Fruit fly (Drosophila melanogaster) whole organism, larva: ENCODE data around the gene Vap33.
"Not testable (repeated sequence)": the region's sequence is repeated elsewhere in the genome, so short reads cannot be mapped to it uniquely, and the experiment has no call there.

Source experiments
- noc ChIP-seq: fragments of 200-800 bp; sonication (Bioruptor generic); optimal IDR thresholded peaks from 3 replicates; lab custom pipeline; 2019; ENCODE audit warnings: missing biosample characterization, mild to moderate bottlenecking, missing genetic modification characterization, moderate library complexity

Vap33 gene

dm6 chrX:3948889-3949288 lies at the start of gene Vap33:
Gene Vap33 (plus strand): TSS chrX:3948975.
- TF ChIP-seq noc (tag; lab: Kevin White, UChicago), result no peak

dm6 chrX:3901926-3902325 lies 46.8 kb upstream of the Vap33 start:
- no peak for TF ChIP-seq noc (tag; lab: Kevin White, UChicago)

- TF ChIP-seq noc (tag; lab: Kevin White, UChicago), result no peak
These were observed 20.3 kb upstream of the Vap33 start for dm6 chrX:3928520-3928919.

dm6 chrX:3930528-3931251 lies 18.1 kb upstream of the Vap33 start, which contains the start of gene CG42541:
Gene CG42541 (minus strand): TSS chrX:3930578.
- TF ChIP-seq noc (tag; lab: Kevin White, UChicago), result no peak

dm6 chrX:3931669-3932068 lies 17.1 kb upstream of the Vap33 start:
- TF ChIP-seq noc (tag; lab: Kevin White, UChicago), result no peak

dm6 chrX:3936174-3936573 lies 12.6 kb upstream of the Vap33 start, which contains the start of the genes CG2938 and Glos:
Gene CG2938 (minus strand): TSS chrX:3936469.
Gene Glos (plus strand): TSS chrX:3936517.
- TF ChIP-seq noc (tag; lab: Kevin White, UChicago), result no peak

- not testable (repeated sequence) for TF ChIP-seq noc (tag; lab: Kevin White, UChicago)
These were observed 8.2 kb upstream of the Vap33 start, which contains the start of gene Gem4b for dm6 chrX:3940547-3940946. Gene Gem4b (plus strand): TSS chrX:3940847.

- not testable (repeated sequence) for TF ChIP-seq noc (tag; lab: Kevin White, UChicago)
These were observed 4.0 kb upstream of the Vap33 start, which contains the start of gene Gem4c for dm6 chrX:3944743-3945142. Gene Gem4c (plus strand): TSS chrX:3945043.

- no peak for TF ChIP-seq noc (tag; lab: Kevin White, UChicago)
These were observed 819 bp downstream of the Vap33 start for dm6 chrX:3949409-3950178.

- no peak for TF ChIP-seq noc (tag; lab: Kevin White, UChicago)
These were observed 1.4 kb downstream of the Vap33 start for dm6 chrX:3950199-3950645.

dm6 chrX:3964965-3965420 lies 16.2 kb downstream of the Vap33 start, which contains the start of gene lva:
Gene lva (minus strand): TSS chrX:3965327.
- TF ChIP-seq noc (tag; lab: Kevin White, UChicago), result no peak

- TF ChIP-seq noc (tag; lab: Kevin White, UChicago), result no peak
These were observed 18.8 kb downstream of the Vap33 start for dm6 chrX:3967613-3968012.

dm6 chrX:3968346-3969044 lies 19.7 kb downstream of the Vap33 start, which contains the start of gene CG6428:
Gene CG6428 (minus strand): TSS chrX:3968655.
- peak; percentile 45 for TF ChIP-seq noc (tag; lab: Kevin White, UChicago)

dm6 chrX:3971250-3971649 lies 22.5 kb downstream of the Vap33 start, which contains the start of gene CG6414:
Gene CG6414 (minus strand): TSS chrX:3971350.
- no peak for TF ChIP-seq noc (tag; lab: Kevin White, UChicago)
